Worm (Caenorhabditis elegans): ENCODE measurements around the gene nspb-9.

Gene nspb-9

DNA sequence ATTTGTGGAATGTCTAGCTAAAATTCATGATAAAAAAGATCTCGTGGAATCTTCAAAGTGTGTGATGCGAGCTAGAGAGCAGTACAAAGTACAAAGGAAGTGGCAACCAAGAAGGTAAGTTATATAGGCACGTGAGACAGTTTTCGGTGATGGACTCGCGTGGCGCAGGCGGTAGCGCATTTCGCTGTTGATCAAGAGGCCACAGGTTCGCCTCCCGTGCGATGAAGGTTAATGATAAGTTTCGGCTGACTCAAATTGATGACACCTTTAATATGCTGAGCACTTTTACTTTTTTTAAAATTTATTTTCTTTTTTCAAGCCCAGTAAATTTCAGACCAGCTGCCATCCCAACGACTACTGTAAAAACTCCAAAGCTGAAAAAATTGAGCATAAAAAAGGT, 36.3 kb downstream of the nspb-9 start (continued):
- TF ChIP-seq hlh-26 (GFP tag; conservative IDR thresholded peaks at IDR 0.05) (0 out of 2 replicates have a peak, but pooled peaks have one; percentile 28), T07F8.4 (tag; optimal IDR thresholded peaks at IDR 0.05) (peak; percentile 67), ztf-22 (GFP tag; optimal IDR thresholded peaks at IDR 0.05) (no peak), gei-17 (GFP tag; optimal IDR thresholded peaks at IDR 0.05) (no peak), atf-7 (tag; optimal IDR thresholded peaks at IDR 0.05) (no peak), F57A8.1 (GFP tag; optimal IDR thresholded peaks at IDR 0.05) (peak; percentile 72), nhr-120 (GFP tag; IDR thresholded peaks at IDR 0.05) (0 out of 2 replicates have a peak, but pooled peaks have one; percentile 68), ceh-27 (GFP tag; optimal IDR thresholded peaks at IDR 0.05) (peak; percentile 59), mxl-1 (tag; optimal IDR thresholded peaks at IDR 0.05) (peak; percentile 87), B0336.3 (GFP tag; IDR thresholded peaks at IDR 0.05) (0 out of 2 replicates have a peak, but pooled peaks have one; percentile 44), him-1 (tag; optimal IDR thresholded peaks at IDR 0.05) (peak; percentile 64), let-526 (GFP tag; IDR thresholded peaks at IDR 0.05) (no peak), ets-4 (GFP tag; optimal IDR thresholded peaks at IDR 0.05) (peak; percentile 20), unc-130 (GFP tag; optimal IDR thresholded peaks at IDR 0.05) (peak; percentile 36), C17E4.6 (GFP tag; IDR thresholded peaks at IDR 0.05) (0 out of 2 replicates have a peak, but pooled peaks have one; percentile 15), Y95B8A.8 (GFP tag; IDR thresholded peaks at IDR 0.05) (0 out of 2 replicates have a peak, but pooled peaks have one; percentile 16), C06A6.2 (GFP tag; conservative IDR thresholded peaks at IDR 0.05) (no peak), sea-2 (GFP tag; IDR thresholded peaks at IDR 0.05) (no peak), egl-18 (GFP tag; IDR thresholded peaks at IDR 0.05) (0 out of 2 replicates have a peak, but pooled peaks have one; percentile 20), lin-26 (GFP tag; IDR thresholded peaks at IDR 0.05) (peak; percentile 96), nhr-179 (tag; optimal IDR thresholded peaks at IDR 0.05) (peak; percentile 3), B0035.1 (tag; optimal IDR thresholded peaks at IDR 0.05) (no peak), mes-4 (tag; optimal IDR thresholded peaks at IDR 0.05) (peak; percentile 68), somi-1 (GFP tag; optimal IDR thresholded peaks at IDR 0.05) (peak; percentile 15), F57C9.4 (tag; optimal IDR thresholded peaks at IDR 0.05) (peak; percentile 15), F23B12.7 (tag; optimal IDR thresholded peaks at IDR 0.05; ENCODE audit: insufficient read depth) (peak; percentile 44), ceh-58 (GFP tag; IDR thresholded peaks at IDR 0.05) (no peak), bed-2 (GFP tag; IDR thresholded peaks at IDR 0.05) (peak; percentile 64; the same call in 1 of the 2 replicates), snpc-1.3 (tag; optimal IDR thresholded peaks at IDR 0.05; ENCODE audit: insufficient read depth) (peak; percentile 55), dpff-1 (tag; optimal IDR thresholded peaks at IDR 0.05) (no peak), tbp1 (GFP tag; optimal IDR thresholded peaks at IDR 0.05) (peak; percentile 90), pbrm-1 (GFP tag; IDR thresholded peaks at IDR 0.05) (peak; percentile 46; the same call in 1 of the 2 replicates), K12H6.12 (tag; optimal IDR thresholded peaks at IDR 0.05) (no peak), hmg-1.2 (GFP tag; IDR thresholded peaks at IDR 0.05) (peak; percentile 61), ceh-79 (tag; optimal IDR thresholded peaks at IDR 0.05) (peak; percentile 5), nhr-80 (tag; optimal IDR thresholded peaks at IDR 0.05) (peak; percentile 30), chd-7 (tag; optimal IDR thresholded peaks at IDR 0.05) (peak; percentile 53)

ce11 chrII:14618158-14618557, 37.5 kb downstream of the nspb-9 start:
- TF ChIP-seq ztf-3 (GFP tag; optimal IDR thresholded peaks at IDR 0.05) (no peak), F39B2.1 (GFP tag; IDR thresholded peaks at IDR 0.05) (no peak), ceh-27 (GFP tag; optimal IDR thresholded peaks at IDR 0.05) (no peak), T07F8.4 (tag; optimal IDR thresholded peaks at IDR 0.05) (no peak), lag-1 (GFP tag; IDR thresholded peaks at IDR 0.05) (no peak), madf-6 (GFP tag; IDR thresholded peaks at IDR 0.05) (no peak), egl-18 (GFP tag; IDR thresholded peaks at IDR 0.05) (no peak), K12H6.12 (tag; optimal IDR thresholded peaks at IDR 0.05) (no peak), lin-54 (GFP tag; optimal IDR thresholded peaks at IDR 0.05) (no peak)

Measured in whole organism, young adult.